Worm (Caenorhabditis elegans) whole organism, L1 larva: ENCODE data around the gene H37A05.4.

Source experiments
- F16B12.6 ChIP-seq: fragments of 150-350 bp; optimal IDR thresholded peaks from 2 replicates; lab custom pipeline; 2014; ENCODE audit warnings: missing biosample characterization, missing genetic modification characterization
- Y116A8C.19 ChIP-seq: sonication (generic microtip); optimal IDR thresholded peaks from 2 replicates; lab custom pipeline; 2016; ENCODE audit warnings: missing compliant biosample characterization, missing genetic modification characterization, borderline replicate concordance
- aha-1 ChIP-seq: fragments of 150-350 bp; optimal IDR thresholded peaks from 2 replicates; lab custom pipeline; 2014; ENCODE audit warnings: missing biosample characterization, missing genetic modification characterization
- ceh-63 ChIP-seq: fragments of 200-800 bp; sonication (Bioruptor generic); optimal IDR thresholded peaks from 2 replicates; lab custom pipeline; 2018; ENCODE audit warnings: mild to moderate bottlenecking, missing genetic modification characterization, missing compliant biosample characterization
- ceh-8 ChIP-seq: fragments of 200-800 bp; sonication (Bioruptor generic); optimal IDR thresholded peaks from 2 replicates; lab custom pipeline; 2018; ENCODE audit warnings: mild to moderate bottlenecking, missing genetic modification characterization, moderate library complexity, missing compliant biosample characterization
- ceh-88 ChIP-seq: fragments of 200-800 bp; sonication (Bioruptor generic); IDR thresholded peaks from 2 replicates; pipeline ENCODE4 v1.3.6; 2022; ENCODE audit warnings: missing genetic modification characterization, missing compliant biosample characterization
- ceh-90 ChIP-seq: sonication (generic microtip); optimal IDR thresholded peaks from 2 replicates; lab custom pipeline; 2016; ENCODE audit warnings: missing genetic modification characterization, missing compliant biosample characterization
- efl-1 ChIP-seq, 4 experiments: fragments of 150-350 bp; optimal IDR thresholded peaks in 3 of 4; peaks in 1 of 4; 1 replicate in 1 of 4; 2 replicates in 3 of 4; lab custom pipeline; 2014; ENCODE audit warnings: missing biosample characterization in 2 of 4, missing genetic modification characterization in 2 of 4, missing genetic modification reagents in 2 of 4
- efl-3 ChIP-seq: fragments of 200-800 bp; sonication (Bioruptor generic); optimal IDR thresholded peaks from 2 replicates; lab custom pipeline; 2018; ENCODE audit warnings: mild to moderate bottlenecking, missing genetic modification characterization, missing compliant biosample characterization
- elt-2 ChIP-seq: sonication (generic microtip); optimal IDR thresholded peaks from 2 replicates; lab custom pipeline; 2016; ENCODE audit warnings: missing genetic modification characterization, mild to moderate bottlenecking, inconsistent platforms, missing compliant biosample characterization, missing genetic modification reagents
- ets-5 ChIP-seq: fragments of 200-800 bp; sonication (Bioruptor generic); IDR thresholded peaks from 2 replicates; pipeline ENCODE4 v1.3.6; 2022; ENCODE audit warnings: missing genetic modification characterization, missing compliant biosample characterization
- fkh-4 ChIP-seq: sonication (generic microtip); optimal IDR thresholded peaks from 2 replicates; lab custom pipeline; 2016; ENCODE audit warnings: missing compliant biosample characterization, missing genetic modification characterization, borderline replicate concordance
- irx-1 ChIP-seq: sonication (generic microtip); optimal IDR thresholded peaks from 2 replicates; lab custom pipeline; 2016; ENCODE audit warnings: missing genetic modification characterization, missing compliant biosample characterization
- isw-1 ChIP-seq: fragments of 200-800 bp; sonication (Bioruptor generic); IDR thresholded peaks from 2 replicates; pipeline ENCODE4 v1.3.6; 2022; ENCODE audit warnings: missing genetic modification characterization, missing compliant biosample characterization
- jun-1 ChIP-seq: fragments of 150-350 bp; optimal IDR thresholded peaks from 2 replicates; lab custom pipeline; 2014; ENCODE audit warnings: missing biosample characterization, missing genetic modification reagents, missing genetic modification characterization
- lin-39 ChIP-seq: fragments of 150-350 bp; optimal IDR thresholded peaks from 2 replicates; lab custom pipeline; 2014; ENCODE audit warnings: missing biosample characterization, missing genetic modification reagents, missing genetic modification characterization
- lsy-2 ChIP-seq, 2 experiments: fragments of 150-350 bp; optimal IDR thresholded peaks; 2 replicates each; lab custom pipeline; 2014; ENCODE audit warnings: missing biosample characterization in 2 of 2, missing genetic modification characterization in 2 of 2
- mef-2 ChIP-seq: fragments of 150-350 bp; optimal IDR thresholded peaks from 2 replicates; lab custom pipeline; 2014; ENCODE audit warnings: missing biosample characterization, missing genetic modification characterization
- mep-1 ChIP-seq: fragments of 150-350 bp; optimal IDR thresholded peaks from 2 replicates; lab custom pipeline; 2014; ENCODE audit warnings: missing biosample characterization, missing genetic modification characterization
- nhr-11 ChIP-seq: fragments of 150-350 bp; optimal IDR thresholded peaks from 2 replicates; lab custom pipeline; 2014; ENCODE audit warnings: missing biosample characterization, missing genetic modification characterization
- nhr-19 ChIP-seq: fragments of 200-800 bp; sonication (Bioruptor generic); conservative IDR thresholded peaks from 2 replicates; pipeline ENCODE4 v1.3.6; 2022; ENCODE audit warnings: missing genetic modification characterization, missing compliant biosample characterization
- nhr-71 ChIP-seq: sonication (generic microtip); optimal IDR thresholded peaks from 2 replicates; lab custom pipeline; 2016; ENCODE audit warnings: mild to moderate bottlenecking, missing genetic modification characterization, moderate library complexity, missing compliant biosample characterization
- nhr-76 ChIP-seq: sonication (generic microtip); optimal IDR thresholded peaks from 2 replicates; lab custom pipeline; 2017; ENCODE audit warnings: missing biosample characterization, missing genetic modification characterization
- nhr-77 ChIP-seq: fragments of 150-350 bp; optimal IDR thresholded peaks from 2 replicates; lab custom pipeline; 2014; ENCODE audit warnings: missing biosample characterization, missing genetic modification characterization
- nhr-84 ChIP-seq: sonication (generic microtip); optimal IDR thresholded peaks from 2 replicates; lab custom pipeline; 2017; ENCODE audit warnings: missing biosample characterization, missing genetic modification characterization
- nhr-85 ChIP-seq: sonication (generic microtip); peaks from one replicate; lab custom pipeline; 2016; ENCODE audit warnings: missing genetic modification characterization, inconsistent platforms, missing compliant biosample characterization
- pag-3 ChIP-seq: sonication (generic microtip); optimal IDR thresholded peaks from 2 replicates; lab custom pipeline; 2017; ENCODE audit warnings: missing genetic modification characterization, mild to moderate bottlenecking, missing compliant biosample characterization, antibody characterized with exemption, borderline replicate concordance; ENCODE audit not compliant: insufficient read depth
- pax-3 ChIP-seq: fragments of 200-800 bp; sonication (Bioruptor generic); optimal IDR thresholded peaks from 2 replicates; lab custom pipeline; 2018; ENCODE audit warnings: mild to moderate bottlenecking, missing genetic modification characterization, moderate library complexity, missing compliant biosample characterization
- snu-23 ChIP-seq: sonication (generic microtip); optimal IDR thresholded peaks from 2 replicates; lab custom pipeline; 2016; ENCODE audit warnings: missing genetic modification characterization, missing compliant biosample characterization
- sox-4 ChIP-seq: sonication (generic microtip); optimal IDR thresholded peaks from 2 replicates; lab custom pipeline; 2016; ENCODE audit warnings: missing genetic modification characterization, missing compliant biosample characterization
- sptf-1 ChIP-seq: fragments of 150-350 bp; optimal IDR thresholded peaks from 2 replicates; lab custom pipeline; 2014; ENCODE audit warnings: missing biosample characterization, missing genetic modification characterization
- tbx-2 ChIP-seq: sonication (generic microtip); optimal IDR thresholded peaks from 2 replicates; lab custom pipeline; 2016; ENCODE audit warnings: missing genetic modification characterization, missing compliant biosample characterization
- unc-62 ChIP-seq: fragments of 150-350 bp; optimal IDR thresholded peaks from 2 replicates; lab custom pipeline; 2014; ENCODE audit warnings: missing biosample characterization, missing genetic modification reagents, missing genetic modification characterization
- unc-86 ChIP-seq: sonication (generic microtip); optimal IDR thresholded peaks from 2 replicates; lab custom pipeline; 2016; ENCODE audit warnings: missing genetic modification characterization, missing compliant biosample characterization
- vab-15 ChIP-seq: sonication (generic microtip); optimal IDR thresholded peaks from 2 replicates; lab custom pipeline; 2017; ENCODE audit warnings: missing genotype, mild to moderate bottlenecking, missing genetic modification characterization, missing compliant biosample characterization
- ztf-4 ChIP-seq: fragments of 150-350 bp; optimal IDR thresholded peaks from 2 replicates; lab custom pipeline; 2014; ENCODE audit warnings: missing biosample characterization, missing genetic modification characterization

H37A05.4 gene

DNA sequence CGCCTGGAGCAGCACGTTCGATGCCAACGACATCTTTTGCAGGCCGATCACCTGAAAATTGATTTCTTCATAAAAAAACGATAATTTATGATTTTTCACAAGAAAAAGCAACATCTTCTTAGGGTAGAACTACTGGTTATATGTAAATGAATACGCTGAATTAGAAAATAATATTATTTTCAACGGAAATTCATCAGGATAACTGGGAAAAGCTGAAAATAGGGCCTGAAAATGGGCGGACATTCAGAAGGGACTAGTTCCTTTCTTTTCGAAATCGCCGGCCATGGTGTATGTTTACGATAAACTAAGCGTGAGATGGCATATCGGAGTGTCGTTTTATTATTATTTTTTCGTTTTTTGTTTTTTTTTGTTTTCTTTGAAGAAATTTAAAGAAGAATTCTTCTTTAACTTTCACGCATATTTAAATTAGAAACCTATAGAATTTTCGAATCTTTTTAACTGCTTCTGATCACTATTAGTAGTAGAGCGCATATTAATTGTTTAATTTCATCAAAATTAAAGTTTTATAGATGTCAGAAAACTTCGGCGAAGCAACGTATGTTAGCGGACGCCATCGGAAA, 24.0 kb downstream of the H37A05.4 start, which contains the start of the genes nduv-2 and F53F4.12 (continued):
- no peak for TF ChIP-seq unc-62
- no peak for TF ChIP-seq nhr-19 (GFP tag; lab: Robert Waterston, UW)
- no peak for TF ChIP-seq Y116A8C.19 (tag; lab: Kevin White, UChicago)
- TF ChIP-seq pax-3 (tag; lab: Kevin White, UChicago), result no peak
- no peak for TF ChIP-seq isw-1 (GFP tag; lab: Robert Waterston, UW)
- TF ChIP-seq fkh-4 (tag; lab: Kevin White, UChicago), result no peak
- no peak for TF ChIP-seq nhr-84 (tag; lab: Kevin White, UChicago)
- no peak for TF ChIP-seq jun-1 (tag; lab: Kevin White, UChicago)
- no peak for TF ChIP-seq F16B12.6 (tag; lab: Kevin White, UChicago)
- TF ChIP-seq elt-2 (tag; lab: Kevin White, UChicago), result no peak
- TF ChIP-seq ets-5 (GFP tag; lab: Robert Waterston, UW), result no peak
- peak; percentile 19 for TF ChIP-seq tbx-2 (tag; lab: Kevin White, UChicago)
- TF ChIP-seq nhr-85 (tag; lab: Kevin White, UChicago), result no peak
- no peak for TF ChIP-seq sptf-1 (tag; lab: Kevin White, UChicago)
- no peak for TF ChIP-seq aha-1
- peak; percentile 16 for TF ChIP-seq nhr-71 (tag; lab: Kevin White, UChicago)
- TF ChIP-seq nhr-76 (tag; lab: Kevin White, UChicago), result no peak
- no peak for TF ChIP-seq irx-1
- no peak for TF ChIP-seq ceh-88 (GFP tag; lab: Robert Waterston, UW)
- no peak for TF ChIP-seq vab-15
- TF ChIP-seq snu-23 (GFP tag; lab: Kevin White, UChicago), result peak; percentile 45
- TF ChIP-seq nhr-11, result no peak
- TF ChIP-seq ceh-8 (GFP tag; lab: Kevin White, UChicago), result no peak
- peak in 1 of 2 experiments; percentile 66 for TF ChIP-seq lsy-2 (tag; optimal IDR thresholded peaks at IDR 0.05; lab: Kevin White, UChicago)
- TF ChIP-seq ceh-90, result no peak
- TF ChIP-seq, all 84 proteins: peak for 15

DNA sequence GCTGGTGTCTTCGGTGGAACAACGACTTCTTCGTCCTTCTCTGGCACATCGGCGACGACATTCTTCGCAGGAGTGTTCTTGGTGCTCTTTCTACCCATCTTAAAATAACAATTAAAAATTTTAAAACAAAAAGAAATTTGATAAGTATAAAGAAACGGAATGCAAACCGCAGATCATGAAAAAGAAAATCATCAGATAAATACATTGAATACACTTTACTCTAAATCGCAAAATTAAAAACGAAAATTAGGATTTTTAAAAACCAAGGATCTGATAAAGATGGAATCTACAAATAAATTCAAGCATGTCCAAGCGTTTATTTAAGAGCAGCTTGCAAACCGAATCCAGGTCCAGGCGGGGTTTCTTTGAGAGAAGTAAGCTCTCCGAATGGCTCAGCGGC, 25.2 kb downstream of the H37A05.4 start, which contains the start of gene F53F4.11:
Gene F53F4.11, minus strand, starts transcription at position 101 of the 400 bp plus-strand sequence.
- TF ChIP-seq mef-2, result no peak
- no peak for TF ChIP-seq ceh-88 (GFP tag; lab: Robert Waterston, UW)
- TF ChIP-seq efl-3 (GFP tag; lab: Kevin White, UChicago), result no peak
- TF ChIP-seq nhr-77 (tag; lab: Kevin White, UChicago), result no peak
- TF ChIP-seq isw-1 (GFP tag; lab: Robert Waterston, UW), result no peak
- no peak for TF ChIP-seq vab-15

DNA sequence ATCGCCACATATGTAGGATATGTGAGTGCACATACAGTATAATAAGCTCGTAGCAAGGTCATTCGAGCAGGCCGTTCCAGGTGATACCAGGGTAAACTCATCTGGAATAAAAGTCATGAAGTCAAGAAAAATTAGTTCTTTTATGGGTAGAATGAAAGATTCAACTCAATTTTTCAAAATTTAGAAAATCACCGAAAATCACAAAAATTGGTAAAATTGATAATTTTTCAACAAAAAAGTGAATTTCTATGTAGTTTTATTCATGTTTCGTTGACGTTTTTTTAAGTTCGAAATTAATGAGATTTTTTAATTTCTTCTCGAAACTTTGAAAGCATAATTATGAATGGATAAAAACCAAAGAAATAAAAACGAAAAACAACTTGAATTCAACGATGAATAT, 27.9 kb downstream of the H37A05.4 start, which contains the start of gene F53F4.16:
Gene F53F4.16, minus strand, starts transcription at position 101 of the 400 bp plus-strand sequence.
- TF ChIP-seq mef-2 (no peak), mep-1 (tag; lab: Kevin White, UChicago) (no peak), sptf-1 (tag; lab: Kevin White, UChicago) (no peak), snu-23 (GFP tag; lab: Kevin White, UChicago) (no peak), lin-39 (tag; lab: Kevin White, UChicago) (no peak), nhr-11 (no peak), ztf-4 (tag; lab: Kevin White, UChicago) (no peak), nhr-84 (tag; lab: Kevin White, UChicago) (no peak), pag-3 (tag; lab: Kevin White, UChicago) (no peak), efl-1 (optimal IDR thresholded peaks at IDR 0.05; lab: Kevin White, UChicago) (no peak), efl-1 (GFP tag; optimal IDR thresholded peaks at IDR 0.05 in 1 of 2; lab: Kevin White, UChicago) (no peak), nhr-19 (GFP tag; lab: Robert Waterston, UW) (no peak), unc-86 (tag; lab: Kevin White, UChicago) (no peak), sox-4 (no peak), ceh-90 (no peak), ceh-63 (GFP tag; lab: Kevin White, UChicago) (no peak), efl-3 (GFP tag; lab: Kevin White, UChicago) (no peak)
- TF ChIP-seq, all 84 proteins: peak for 0
